Fruit fly (Drosophila melanogaster): ENCODE results near the gene Ndc1.

The Ndc1 gene

dm6 chr3R:23943843-23944356 lies 19.7 kb downstream of the Ndc1 start:
- TF ChIP-seq noc (tag; optimal IDR thresholded peaks at IDR 0.05): no peak

- TF ChIP-seq noc (tag; optimal IDR thresholded peaks at IDR 0.05): no peak
These were observed 22.8 kb downstream of the Ndc1 start for dm6 chr3R:23947002-23947401.

DNA sequence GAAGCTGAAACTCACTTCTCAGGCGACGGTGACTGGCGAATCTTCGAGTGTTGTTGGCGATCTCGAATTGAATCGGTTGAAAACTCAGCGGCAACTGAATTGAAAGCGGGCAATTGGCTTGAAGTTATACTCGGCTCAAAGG lies 24.0 kb downstream of the Ndc1 start, which contains the start of gene CG12268:
Gene CG12268 (minus strand): TSS at position 101 of the 142 bp plus-strand sequence.
- no peak for TF ChIP-seq noc (tag; optimal IDR thresholded peaks at IDR 0.05)

dm6 chr3R:23948466-23949413 lies 24.5 kb downstream of the Ndc1 start:
- TF ChIP-seq noc (tag; optimal IDR thresholded peaks at IDR 0.05): no peak

dm6 chr3R:23955380-23955779 lies 31.2 kb downstream of the Ndc1 start:
- TF ChIP-seq noc (tag; optimal IDR thresholded peaks at IDR 0.05): no peak

- TF ChIP-seq noc (tag; optimal IDR thresholded peaks at IDR 0.05): peak; percentile 78
These were observed 34.1 kb downstream of the Ndc1 start, which contains the start of the genes GluProRS and AP-1sigma for dm6 chr3R:23958091-23958838. GluProRS (minus strand) TSS chr3R:23958391. AP-1sigma (plus strand) TSS chr3R:23958651.

dm6 chr3R:23960865-23961264 lies 36.7 kb downstream of the Ndc1 start:
- no peak for TF ChIP-seq noc (tag; optimal IDR thresholded peaks at IDR 0.05)

dm6 chr3R:23962781-23963222 lies 38.6 kb downstream of the Ndc1 start, which contains the start of gene CG31140:
CG31140 (plus strand) TSS chr3R:23963180.
- TF ChIP-seq noc (tag; optimal IDR thresholded peaks at IDR 0.05): no peak

- TF ChIP-seq noc (tag; optimal IDR thresholded peaks at IDR 0.05): no peak
These were observed 40.9 kb downstream of the Ndc1 start for dm6 chr3R:23964913-23965718.

DNA sequence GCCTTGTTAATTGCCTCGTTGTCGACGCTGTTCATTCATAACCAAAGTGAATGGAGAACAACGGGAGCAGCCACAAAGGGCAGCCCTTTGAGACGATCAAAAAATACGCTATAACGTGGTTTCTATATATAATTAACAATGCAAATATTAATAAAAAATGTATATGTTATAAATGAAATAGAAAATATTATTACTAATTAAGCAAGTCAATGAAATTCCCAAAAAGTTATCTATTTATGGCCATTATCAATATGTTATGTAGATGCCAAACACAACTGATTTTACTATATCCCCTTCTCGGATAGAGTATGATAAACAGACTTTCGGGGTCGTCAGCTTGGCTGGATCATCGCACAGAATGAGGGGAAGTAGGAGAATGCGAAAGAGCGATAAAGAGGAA lies 45.2 kb downstream of the Ndc1 start:
- no peak for TF ChIP-seq noc (tag; optimal IDR thresholded peaks at IDR 0.05)

- TF ChIP-seq noc (tag; optimal IDR thresholded peaks at IDR 0.05): no peak
These were observed 47.0 kb downstream of the Ndc1 start for dm6 chr3R:23971208-23971607.

DNA sequence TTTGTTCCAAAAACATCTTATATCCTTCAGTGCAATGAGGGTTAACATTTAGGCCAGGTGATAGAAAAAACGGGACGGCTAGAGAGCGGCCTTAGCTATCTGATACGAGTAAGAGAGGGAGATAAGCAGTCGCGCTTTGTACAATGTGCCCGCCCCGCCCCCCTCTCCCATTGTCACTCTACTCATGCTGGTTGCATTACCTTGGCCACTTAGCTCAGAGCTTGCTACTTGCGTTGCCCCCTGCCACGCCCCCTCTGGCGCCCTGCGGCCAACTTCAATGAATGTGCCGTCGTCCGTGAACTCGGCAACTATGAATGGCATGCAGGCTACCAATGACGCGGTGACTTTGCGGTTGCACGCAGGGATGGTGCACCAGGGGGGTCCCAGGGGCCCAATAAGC lies 47.6 kb downstream of the Ndc1 start:
- TF ChIP-seq noc (tag; optimal IDR thresholded peaks at IDR 0.05): no peak

Data from whole organism, larva.